Fruit fly (Drosophila melanogaster): Measurements from ENCODE around the gene CG14694.

DNA sequence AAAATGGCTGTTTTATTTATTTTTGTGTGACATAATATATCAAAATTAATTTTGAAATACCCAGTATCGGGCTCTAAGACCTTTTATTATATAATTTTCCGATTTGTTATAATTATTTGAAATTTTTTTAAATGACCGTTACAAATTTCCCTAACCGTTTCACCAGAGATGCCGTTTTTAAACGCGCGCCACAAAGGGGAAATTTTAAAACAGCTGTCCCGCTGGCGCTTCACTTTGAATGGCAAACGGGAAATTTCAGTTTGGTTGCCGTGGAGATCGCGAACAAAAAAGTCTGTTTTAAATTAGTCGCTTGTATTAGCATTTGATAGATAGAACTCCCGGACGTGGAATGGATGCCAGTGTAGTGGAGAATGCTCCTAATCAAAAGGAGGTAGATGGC, 44.6 kb downstream of the CG14694 start, which contains the start of the genes CG14693 and TTLL15:
- TF ChIP-seq CG12768 (GFP tag; optimal IDR thresholded peaks at IDR 0.05) (no peak), ovo (GFP tag; optimal IDR thresholded peaks at IDR 0.05) (no peak), kay (GFP tag; ENCODE audit: borderline replicate concordance) (peak; percentile 82), Crg-1 (GFP tag; optimal IDR thresholded peaks at IDR 0.05) (no peak), CG7045 (GFP tag; optimal IDR thresholded peaks at IDR 0.05) (no peak)
